Worm (Caenorhabditis elegans) whole organism, L3 larva: ENCODE data around the gene Y51H7BR.8.

Source experiments
- R02D3.7 ChIP-seq: fragments of 150-350 bp; optimal IDR thresholded peaks from 2 replicates; lab custom pipeline; 2014; ENCODE audit warnings: missing biosample characterization, missing genetic modification characterization
- ama-1 ChIP-seq: fragments of 150-350 bp; optimal IDR thresholded peaks from 2 replicates; lab custom pipeline; 2018
- ceh-16 ChIP-seq: sonication (generic microtip); optimal IDR thresholded peaks from 2 replicates; lab custom pipeline; 2017; ENCODE audit warnings: missing biosample characterization, missing genetic modification characterization
- ceh-28 ChIP-seq: fragments of 150-350 bp; optimal IDR thresholded peaks from 2 replicates; lab custom pipeline; 2014; ENCODE audit warnings: missing biosample characterization, missing genetic modification reagents, missing genetic modification characterization
- ceh-82 ChIP-seq: fragments of 150-350 bp; optimal IDR thresholded peaks from 2 replicates; lab custom pipeline; 2014; ENCODE audit warnings: missing biosample characterization, missing genetic modification characterization
- ceh-9 ChIP-seq: sonication (generic microtip); optimal IDR thresholded peaks from 2 replicates; lab custom pipeline; 2018; ENCODE audit warnings: missing biosample characterization, missing genetic modification characterization
- daf-12 ChIP-seq: fragments of 150-350 bp; optimal IDR thresholded peaks from 2 replicates; lab custom pipeline; 2014; ENCODE audit warnings: missing biosample characterization, missing genetic modification reagents, missing genetic modification characterization
- egl-27 ChIP-seq: sonication (generic microtip); optimal IDR thresholded peaks from 4 replicates; lab custom pipeline; 2017; ENCODE audit warnings: missing biosample characterization, missing genetic modification reagents, missing genetic modification characterization
- egl-5 ChIP-seq: fragments of 150-350 bp; optimal IDR thresholded peaks from 2 replicates; lab custom pipeline; 2017; ENCODE audit warnings: missing biosample characterization, missing genetic modification reagents, missing genetic modification characterization, inconsistent platforms
- elt-1 ChIP-seq: fragments of 150-350 bp; optimal IDR thresholded peaks from 2 replicates; lab custom pipeline; 2014; ENCODE audit warnings: missing biosample characterization, missing genetic modification characterization
- elt-2 ChIP-seq: sonication (generic microtip); optimal IDR thresholded peaks from 2 replicates; lab custom pipeline; 2016; ENCODE audit warnings: missing genetic modification reagents, mild to moderate bottlenecking, missing genetic modification characterization, missing compliant biosample characterization
- elt-3 ChIP-seq, 3 experiments: fragments of 150-350 bp in 1 of 3; sonication (generic microtip) in 2 of 3; optimal IDR thresholded peaks; 2 replicates in 2 of 3; 4 replicates in 1 of 3; lab custom pipeline; 2014 to 2017; ENCODE audit warnings: missing biosample characterization in 3 of 3, missing genetic modification characterization in 3 of 3
- fkh-10 ChIP-seq: sonication (generic microtip); optimal IDR thresholded peaks from 2 replicates; lab custom pipeline; 2017; ENCODE audit warnings: missing biosample characterization, missing genetic modification reagents, missing genetic modification characterization
- jun-1 ChIP-seq: fragments of 150-350 bp; optimal IDR thresholded peaks from 2 replicates; lab custom pipeline; 2014; ENCODE audit warnings: missing biosample characterization, missing genetic modification reagents, missing genetic modification characterization
- lin-15B ChIP-seq: fragments of 150-350 bp; optimal IDR thresholded peaks from 2 replicates; lab custom pipeline; 2014; ENCODE audit warnings: missing biosample characterization, missing genetic modification characterization
- lin-39 ChIP-seq: fragments of 150-350 bp; optimal IDR thresholded peaks from 2 replicates; lab custom pipeline; 2018; ENCODE audit warnings: missing biosample characterization, missing genetic modification reagents, missing genetic modification characterization
- lsy-12 ChIP-seq: sonication (generic microtip); optimal IDR thresholded peaks from 2 replicates; lab custom pipeline; 2016; ENCODE audit warnings: mild to moderate bottlenecking, missing genetic modification characterization, missing compliant biosample characterization
- mdl-1 ChIP-seq: fragments of 150-350 bp; optimal IDR thresholded peaks from 2 replicates; lab custom pipeline; 2014; ENCODE audit warnings: missing biosample characterization, missing genetic modification characterization
- nfya-1 ChIP-seq: sonication (generic microtip); optimal IDR thresholded peaks from 2 replicates; lab custom pipeline; 2017; ENCODE audit warnings: missing genetic modification characterization, mild to moderate bottlenecking, missing compliant biosample characterization, antibody characterized with exemption, moderate library complexity; ENCODE audit not compliant: insufficient read depth
- nhr-11 ChIP-seq: fragments of 150-350 bp; optimal IDR thresholded peaks from 2 replicates; lab custom pipeline; 2014; ENCODE audit warnings: missing biosample characterization, missing genetic modification characterization
- nhr-23 ChIP-seq: fragments of 150-350 bp; optimal IDR thresholded peaks from 2 replicates; lab custom pipeline; 2014; ENCODE audit warnings: missing biosample characterization, missing genetic modification reagents, missing genetic modification characterization
- nhr-237 ChIP-seq: fragments of 150-350 bp; optimal IDR thresholded peaks from 2 replicates; lab custom pipeline; 2014; ENCODE audit warnings: missing biosample characterization, missing genetic modification characterization
- nhr-43 ChIP-seq: sonication (generic microtip); optimal IDR thresholded peaks from 2 replicates; lab custom pipeline; 2016; ENCODE audit warnings: mild to moderate bottlenecking, missing genetic modification characterization, missing compliant biosample characterization; ENCODE audit not compliant: poor library complexity, severe bottlenecking
- nhr-76 ChIP-seq: fragments of 150-350 bp; sonication (generic microtip); optimal IDR thresholded peaks from 5 replicates; lab custom pipeline; 2014; ENCODE audit warnings: missing biosample characterization, missing genetic modification characterization
- nhr-77 ChIP-seq: fragments of 150-350 bp; optimal IDR thresholded peaks from 2 replicates; lab custom pipeline; 2014; ENCODE audit warnings: missing biosample characterization, missing genetic modification characterization
- pha-4 ChIP-seq: fragments of 150-350 bp; optimal IDR thresholded peaks from 2 replicates; lab custom pipeline; 2014; ENCODE audit warnings: missing biosample characterization, missing genetic modification reagents, missing genetic modification characterization
- pqm-1 ChIP-seq: fragments of 150-350 bp; optimal IDR thresholded peaks from 2 replicates; lab custom pipeline; 2017; ENCODE audit warnings: missing biosample characterization, missing genetic modification characterization, inconsistent platforms
- sea-2 ChIP-seq: fragments of 150-350 bp; sonication (generic microtip); optimal IDR thresholded peaks from 4 replicates; lab custom pipeline; 2014; ENCODE audit warnings: missing biosample characterization, missing genetic modification reagents, missing genetic modification characterization
- skn-1 ChIP-seq: fragments of 150-350 bp; optimal IDR thresholded peaks from 2 replicates; lab custom pipeline; 2014; ENCODE audit warnings: missing biosample characterization, missing genetic modification characterization
- snpc-4 ChIP-seq: fragments of 150-350 bp; optimal IDR thresholded peaks from 2 replicates; lab custom pipeline; 2014; ENCODE audit warnings: missing biosample characterization, missing genetic modification characterization
- unc-39 ChIP-seq: sonication (generic microtip); optimal IDR thresholded peaks from 4 replicates; lab custom pipeline; 2017; ENCODE audit warnings: missing biosample characterization, missing genetic modification characterization
- unc-62 ChIP-seq: fragments of 150-350 bp; sonication (generic microtip); optimal IDR thresholded peaks from 4 replicates; lab custom pipeline; 2014; ENCODE audit warnings: missing biosample characterization, missing genetic modification reagents, missing genetic modification characterization
- zag-1 ChIP-seq: fragments of 150-350 bp; optimal IDR thresholded peaks from 2 replicates; lab custom pipeline; 2014; ENCODE audit warnings: missing biosample characterization, missing genetic modification characterization
- ztf-11 ChIP-seq: fragments of 150-350 bp; optimal IDR thresholded peaks from 2 replicates; lab custom pipeline; 2014; ENCODE audit warnings: missing biosample characterization, missing genetic modification characterization
- ztf-4 ChIP-seq: fragments of 150-350 bp; optimal IDR thresholded peaks from 2 replicates; lab custom pipeline; 2014; ENCODE audit warnings: missing biosample characterization, missing genetic modification characterization

The Y51H7BR.8 gene

ce11 chrII:1529057-1529456 is 10.0 kb downstream of the Y51H7BR.8 start, which contains the start of gene Y51H7BR.4:
TSS of gene Y51H7BR.4 (plus strand) at chrII:1529357.
- TF ChIP-seq ceh-16 (tag; lab: Kevin White, UChicago) (no peak), R02D3.7 (tag; lab: Kevin White, UChicago) (no peak)

ce11 chrII:1535931-1536330 is 16.9 kb downstream of the Y51H7BR.8 start, which contains the start of gene fbxb-43:
TSS of gene fbxb-43 (plus strand) at chrII:1536231.
- no peak for TF ChIP-seq elt-1 (tag; lab: Kevin White, UChicago)
- no peak for TF ChIP-seq nhr-237 (tag; lab: Kevin White, UChicago)
- TF ChIP-seq nhr-23, result no peak
- TF ChIP-seq nhr-11 (tag; lab: Kevin White, UChicago), result no peak
- no peak for TF ChIP-seq unc-62
- no peak for TF ChIP-seq elt-2 (tag; lab: Kevin White, UChicago)
- TF ChIP-seq lsy-12 (tag; lab: Kevin White, UChicago), result no peak
- TF ChIP-seq ama-1, result no peak
- TF ChIP-seq egl-27, result no peak
- no peak for TF ChIP-seq skn-1
- TF ChIP-seq fkh-10 (GFP tag; lab: Kevin White, UChicago), result no peak
- TF ChIP-seq nhr-76 (tag; lab: Kevin White, UChicago), result no peak
- no peak for TF ChIP-seq R02D3.7 (tag; lab: Kevin White, UChicago)
- TF ChIP-seq elt-3 (tag; optimal IDR thresholded peaks at IDR 0.05; lab: Kevin White, UChicago), result no peak

ce11 chrII:1537321-1537720 is 18.3 kb downstream of the Y51H7BR.8 start, which contains the start of gene fbxb-42:
TSS of gene fbxb-42 (plus strand) at chrII:1537621.
- TF ChIP-seq unc-62 (no peak), sea-2 (GFP tag; lab: Kevin White, UChicago) (no peak), nhr-43 (tag; lab: Kevin White, UChicago) (no peak), ceh-82 (tag; lab: Kevin White, UChicago) (no peak), ztf-11 (tag; lab: Kevin White, UChicago) (no peak), ceh-16 (tag; lab: Kevin White, UChicago) (no peak), ztf-4 (tag; lab: Kevin White, UChicago) (no peak), nhr-11 (tag; lab: Kevin White, UChicago) (no peak), ceh-28 (tag; lab: Kevin White, UChicago) (no peak), nhr-76 (tag; lab: Kevin White, UChicago) (no peak), nfya-1 (tag; lab: Kevin White, UChicago) (no peak), snpc-4 (tag; lab: Kevin White, UChicago) (no peak), nhr-77 (no peak), mdl-1 (tag; lab: Kevin White, UChicago) (no peak), pqm-1 (tag; lab: Kevin White, UChicago) (no peak), lin-39 (tag; lab: Kevin White, UChicago) (no peak), egl-5 (tag; lab: Kevin White, UChicago) (no peak), lsy-12 (tag; lab: Kevin White, UChicago) (no peak), nhr-237 (tag; lab: Kevin White, UChicago) (no peak)

ce11 chrII:1538589-1538988 is 19.6 kb downstream of the Y51H7BR.8 start, which contains the start of gene fbxb-44:
TSS of gene fbxb-44 (plus strand) at chrII:1538889.
- TF ChIP-seq daf-12 (tag; lab: Kevin White, UChicago), result no peak
- TF ChIP-seq lsy-12 (tag; lab: Kevin White, UChicago), result no peak
- no peak for TF ChIP-seq lin-15B
- no peak for TF ChIP-seq elt-2 (tag; lab: Kevin White, UChicago)
- TF ChIP-seq skn-1, result no peak
- no peak for TF ChIP-seq lin-39 (tag; lab: Kevin White, UChicago)
- no peak for TF ChIP-seq nhr-11 (tag; lab: Kevin White, UChicago)
- no peak for TF ChIP-seq ceh-9
- no peak for TF ChIP-seq pqm-1 (tag; lab: Kevin White, UChicago)
- TF ChIP-seq unc-62, result no peak
- no peak for TF ChIP-seq elt-3 (tag; optimal IDR thresholded peaks at IDR 0.05; lab: Kevin White, UChicago)
- no peak for TF ChIP-seq zag-1 (tag; lab: Kevin White, UChicago)
- TF ChIP-seq jun-1 (tag; lab: Kevin White, UChicago), result no peak
- TF ChIP-seq unc-39 (tag; lab: Kevin White, UChicago), result no peak
- TF ChIP-seq egl-5 (tag; lab: Kevin White, UChicago), result no peak
- TF ChIP-seq pha-4 (tag; lab: Kevin White, UChicago), result no peak
- TF ChIP-seq R02D3.7 (tag; lab: Kevin White, UChicago), result no peak
